2 fruit fly cellular contexts compared by ENCODE assay signal in the genomic region with DNA sequence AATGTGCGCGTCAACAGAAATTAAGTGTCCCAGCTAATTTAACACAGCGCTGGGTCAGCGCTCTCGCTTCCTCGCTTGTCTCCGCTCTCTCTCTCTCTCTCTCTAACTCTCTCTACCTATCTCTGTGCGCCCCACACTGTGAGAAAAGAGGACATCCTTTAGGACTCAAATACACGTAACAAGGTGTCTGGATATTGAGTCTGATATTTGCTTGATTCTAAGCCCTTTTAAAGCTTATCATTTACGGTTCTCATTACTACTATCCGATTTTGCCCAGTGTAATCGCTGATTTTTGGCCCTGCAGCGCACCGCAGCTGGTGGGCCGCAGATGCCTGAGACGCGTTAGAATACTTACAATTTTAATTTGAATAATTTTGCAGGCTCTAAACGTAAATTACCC.
TF ChIP-seq lines count a peak whose summit lies in the region.

No protein-coding gene starts in this region.

TF ChIP-seq in whole organism, embryonic, 481 proteins besides CTCF, POLR2A, EP300 and RAD21 (continued from another document and continues in another):
- TF ChIP-seq Oli (tag; optimal IDR thresholded peaks at IDR 0.05; lab: Kevin White, UChicago) (peak; percentile 14), az2 (GFP tag; optimal IDR thresholded peaks at IDR 0.05; lab: Kevin White, UChicago) (no peak), tna (GFP tag; IDR thresholded peaks at IDR 0.05; lab: Robert Waterston, UW; ENCODE audit: partially characterized antibody) (no peak), sim (GFP tag; IDR thresholded peaks at IDR 0.05; lab: Robert Waterston, UW) (no peak), CG3065 (GFP tag; optimal IDR thresholded peaks at IDR 0.05; lab: Kevin White, UChicago) (no peak), Ets97D (GFP tag; optimal IDR thresholded peaks at IDR 0.05; lab: Kevin White, UChicago) (no peak), CG15479 (GFP tag; optimal IDR thresholded peaks at IDR 0.05; lab: Kevin White, UChicago) (no peak), MTF-1 (GFP tag; optimal IDR thresholded peaks at IDR 0.05; lab: Kevin White, UChicago; ENCODE audit: borderline replicate concordance) (no peak), CG12071 (GFP tag; optimal IDR thresholded peaks at IDR 0.05; lab: Kevin White, UChicago) (no peak), Abd-B (GFP tag; optimal IDR thresholded peaks at IDR 0.05; lab: Kevin White, UChicago) (peak; percentile 2), ap (GFP tag; IDR thresholded peaks at IDR 0.05; lab: Robert Waterston, UW) (0 out of 2 replicates have a peak, but pooled peaks have one; percentile 36), fru (optimal IDR thresholded peaks at IDR 0.05; lab: Kevin White, UChicago) (no peak), ci (GFP tag; IDR thresholded peaks at IDR 0.05; lab: Robert Waterston, UW) (0 out of 3 replicates have a peak, but pooled peaks have one; percentile 55), CG31224 (GFP tag; IDR thresholded peaks at IDR 0.05; lab: Robert Waterston, UW) (no peak), dmrt11E (tag; optimal IDR thresholded peaks at IDR 0.05; lab: Kevin White, UChicago) (peak; percentile 4), Fer3 (tag; optimal IDR thresholded peaks at IDR 0.05; lab: Kevin White, UChicago) (peak; percentile 37), H15 (GFP tag; IDR thresholded peaks at IDR 0.05; lab: Robert Waterston, UW) (no peak), CG34422 (GFP tag; IDR thresholded peaks at IDR 0.05; lab: Robert Waterston, UW) (no peak), sd (tag; optimal IDR thresholded peaks at IDR 0.05; lab: Kevin White, UChicago) (no peak), CG4854 (GFP tag; optimal IDR thresholded peaks at IDR 0.05; lab: Kevin White, UChicago) (no peak), Taf1 (GFP tag; IDR thresholded peaks at IDR 0.05; lab: Robert Waterston, UW) (no peak), CG4328 (GFP tag; optimal IDR thresholded peaks at IDR 0.05; lab: Kevin White, UChicago) (no peak), tup (GFP tag; optimal IDR thresholded peaks at IDR 0.05; lab: Kevin White, UChicago) (no peak), CG17361 (GFP tag; IDR thresholded peaks at IDR 0.05; lab: Robert Waterston, UW) (no peak), fd96Cb (tag; optimal IDR thresholded peaks at IDR 0.05; lab: Kevin White, UChicago) (peak; percentile 12), CG10209 (GFP tag; optimal IDR thresholded peaks at IDR 0.05; lab: Kevin White, UChicago) (peak; percentile 12), da (GFP tag; optimal IDR thresholded peaks at IDR 0.05; lab: Kevin White, UChicago) (no peak), cg (GFP tag; optimal IDR thresholded peaks at IDR 0.05; lab: Kevin White, UChicago) (no peak), gce (GFP tag; IDR thresholded peaks at IDR 0.05; lab: Robert Waterston, UW) (0 out of 3 replicates have a peak, but pooled peaks have one; percentile 8), CG4707 (GFP tag; optimal IDR thresholded peaks at IDR 0.05; lab: Kevin White, UChicago) (no peak), CG18764 (GFP tag; optimal IDR thresholded peaks at IDR 0.05; lab: Kevin White, UChicago) (no peak), tx (GFP tag; optimal IDR thresholded peaks at IDR 0.05; lab: Kevin White, UChicago) (peak; percentile 2), CG12659 (GFP tag; optimal IDR thresholded peaks at IDR 0.05; lab: Kevin White, UChicago) (peak; percentile 36), CG15269 (tag; optimal IDR thresholded peaks at IDR 0.05; lab: Kevin White, UChicago) (peak; percentile 50), CG12942 (GFP tag; optimal IDR thresholded peaks at IDR 0.05; lab: Kevin White, UChicago) (no peak), klu (GFP tag; IDR thresholded peaks at IDR 0.05; lab: Robert Waterston, UW) (no peak), CG2875 (GFP tag; optimal IDR thresholded peaks at IDR 0.05; lab: Kevin White, UChicago) (no peak), CG11398 (GFP tag; optimal IDR thresholded peaks at IDR 0.05; lab: Kevin White, UChicago) (no peak), chinmo (GFP tag; IDR thresholded peaks at IDR 0.05; lab: Robert Waterston, UW; ENCODE audit: partially characterized antibody) (no peak), Usf (GFP tag; optimal IDR thresholded peaks at IDR 0.05; lab: Kevin White, UChicago) (no peak), gro (GFP tag; optimal IDR thresholded peaks at IDR 0.05; lab: Kevin White, UChicago) (peak; percentile 47), CG13287 (GFP tag; IDR thresholded peaks at IDR 0.05; lab: Robert Waterston, UW; ENCODE audit: partially characterized antibody) (no peak), HLH4C (GFP tag; IDR thresholded peaks at IDR 0.05; lab: Robert Waterston, UW; ENCODE audit: partially characterized antibody) (no peak), HLH54F (GFP tag; optimal IDR thresholded peaks at IDR 0.05; lab: Kevin White, UChicago) (peak; percentile 35), bbx (GFP tag; IDR thresholded peaks at IDR 0.05; lab: Robert Waterston, UW; ENCODE audit: partially characterized antibody) (no peak), tgo (GFP tag; IDR thresholded peaks at IDR 0.05; lab: Robert Waterston, UW) (peak; percentile 15; the same call in 1 of the 3 replicates), CG7357 (GFP tag; IDR thresholded peaks at IDR 0.05; lab: Robert Waterston, UW) (no peak), chif (GFP tag; optimal IDR thresholded peaks at IDR 0.05; lab: Kevin White, UChicago) (no peak), Opbp (GFP tag; IDR thresholded peaks at IDR 0.05; lab: Robert Waterston, UW; ENCODE audit: partially characterized antibody) (no peak), CG34224 (GFP tag; IDR thresholded peaks at IDR 0.05; lab: Robert Waterston, UW; ENCODE audit: partially characterized antibody) (no peak), CG6813 (GFP tag; optimal IDR thresholded peaks at IDR 0.05; lab: Kevin White, UChicago) (peak; percentile 5), repo (GFP tag; optimal IDR thresholded peaks at IDR 0.05; lab: Kevin White, UChicago) (no peak), grau (tag; optimal IDR thresholded peaks at IDR 0.05; lab: Kevin White, UChicago) (peak; percentile 51), CG1647 (GFP tag; optimal IDR thresholded peaks at IDR 0.05; lab: Kevin White, UChicago) (peak; percentile 3), CG14014 (GFP tag; IDR thresholded peaks at IDR 0.05; lab: Robert Waterston, UW) (peak; percentile 73), Doc3 (GFP tag; IDR thresholded peaks at IDR 0.05; lab: Robert Waterston, UW; ENCODE audit: partially characterized antibody) (no peak), CG16813 (GFP tag; IDR thresholded peaks at IDR 0.05; lab: Robert Waterston, UW; ENCODE audit: partially characterized antibody) (no peak), CG7786 (GFP tag; optimal IDR thresholded peaks at IDR 0.05; lab: Kevin White, UChicago) (peak; percentile 41), CG7839 (tag; optimal IDR thresholded peaks at IDR 0.05; lab: Kevin White, UChicago) (peak; percentile 47), CG14860 (GFP tag; IDR thresholded peaks at IDR 0.05; lab: Robert Waterston, UW; ENCODE audit: partially characterized antibody) (no peak), CG3847 (GFP tag; IDR thresholded peaks at IDR 0.05; lab: Robert Waterston, UW) (peak; percentile 47), Ssrp (tag; optimal IDR thresholded peaks at IDR 0.05; lab: Kevin White, UChicago) (no peak), CG9437 (GFP tag; optimal IDR thresholded peaks at IDR 0.05; lab: Kevin White, UChicago) (no peak)

TF ChIP-seq in whole organism, prepupa, 60 proteins besides CTCF, POLR2A, EP300 and RAD21 (continued from another document):
- no peak for TF ChIP-seq CG3032 (tag; optimal IDR thresholded peaks at IDR 0.05; lab: Kevin White, UChicago)
- no peak for TF ChIP-seq CG9139 (GFP tag; optimal IDR thresholded peaks at IDR 0.05; lab: Kevin White, UChicago)
- no peak for TF ChIP-seq Gug (GFP tag; IDR thresholded peaks at IDR 0.05; lab: Robert Waterston, UW)
- no peak for TF ChIP-seq esn (GFP tag; optimal IDR thresholded peaks at IDR 0.05; lab: Kevin White, UChicago)
- TF ChIP-seq CG6792 (GFP tag; optimal IDR thresholded peaks at IDR 0.05; lab: Kevin White, UChicago), result no peak
- no peak for TF ChIP-seq CG6854 (GFP tag; optimal IDR thresholded peaks at IDR 0.05; lab: Kevin White, UChicago)
- TF ChIP-seq CG10631 (GFP tag; optimal IDR thresholded peaks at IDR 0.05; lab: Kevin White, UChicago), result no peak
- no peak for TF ChIP-seq vri (GFP tag; optimal IDR thresholded peaks at IDR 0.05; lab: Kevin White, UChicago)
- TF ChIP-seq CG34406 (GFP tag; optimal IDR thresholded peaks at IDR 0.05; lab: Kevin White, UChicago), result no peak
- no peak for TF ChIP-seq Met (GFP tag; optimal IDR thresholded peaks at IDR 0.05; lab: Kevin White, UChicago)
- TF ChIP-seq fkh (GFP tag; optimal IDR thresholded peaks at IDR 0.05; lab: Kevin White, UChicago), result no peak
- TF ChIP-seq OdsH (GFP tag; optimal IDR thresholded peaks at IDR 0.05; lab: Kevin White, UChicago), result peak; percentile 26
- no peak for TF ChIP-seq CG11902 (GFP tag; optimal IDR thresholded peaks at IDR 0.05; lab: Kevin White, UChicago)
- no peak for TF ChIP-seq CG1621 (tag; optimal IDR thresholded peaks at IDR 0.05; lab: Kevin White, UChicago)
- no peak for TF ChIP-seq achi (GFP tag; optimal IDR thresholded peaks at IDR 0.05; lab: Kevin White, UChicago)
- no peak for TF ChIP-seq CG6808 (GFP tag; optimal IDR thresholded peaks at IDR 0.05; lab: Kevin White, UChicago)
- no peak for TF ChIP-seq acj6 (GFP tag; optimal IDR thresholded peaks at IDR 0.05; lab: Kevin White, UChicago)
- TF ChIP-seq lz (GFP tag; optimal IDR thresholded peaks at IDR 0.05; lab: Kevin White, UChicago), result no peak
- TF ChIP-seq Eip75B (GFP tag; optimal IDR thresholded peaks at IDR 0.05; lab: Kevin White, UChicago), result no peak
- no peak for TF ChIP-seq Eip93F (GFP tag; optimal IDR thresholded peaks at IDR 0.05; lab: Kevin White, UChicago)
- TF ChIP-seq CG3919 (GFP tag; optimal IDR thresholded peaks at IDR 0.05; lab: Kevin White, UChicago), result peak; percentile 13
- no peak for TF ChIP-seq svp (GFP tag; lab: Kevin White, UChicago)
- no peak for TF ChIP-seq Sox102F (GFP tag; optimal IDR thresholded peaks at IDR 0.05; lab: Kevin White, UChicago)
- no peak for TF ChIP-seq cyc (GFP tag; optimal IDR thresholded peaks at IDR 0.05; lab: Kevin White, UChicago)
- no peak for TF ChIP-seq fd85E (GFP tag; optimal IDR thresholded peaks at IDR 0.05; lab: Kevin White, UChicago)
- no peak for TF ChIP-seq CG8632 (GFP tag; optimal IDR thresholded peaks at IDR 0.05; lab: Kevin White, UChicago)
- TF ChIP-seq Hr38 (GFP tag; optimal IDR thresholded peaks at IDR 0.05; lab: Kevin White, UChicago), result no peak
- peak; percentile 10 for TF ChIP-seq CG32006 (GFP tag; optimal IDR thresholded peaks at IDR 0.05; lab: Kevin White, UChicago)
- no peak for TF ChIP-seq CG8319 (GFP tag; optimal IDR thresholded peaks at IDR 0.05; lab: Kevin White, UChicago)
- TF ChIP-seq Hr4 (GFP tag; optimal IDR thresholded peaks at IDR 0.05; lab: Kevin White, UChicago), result peak; percentile 1
- TF ChIP-seq CG6163 (GFP tag; IDR thresholded peaks at IDR 0.05; lab: Robert Waterston, UW), result no peak
- no peak for TF ChIP-seq fd59A (GFP tag; optimal IDR thresholded peaks at IDR 0.05; lab: Kevin White, UChicago)
- no peak for TF ChIP-seq CG31627 (GFP tag; optimal IDR thresholded peaks at IDR 0.05; lab: Kevin White, UChicago)
- peak; percentile 1 for TF ChIP-seq Sox14 (GFP tag; optimal IDR thresholded peaks at IDR 0.05; lab: Kevin White, UChicago)
- peak; percentile 3 for TF ChIP-seq pdm3 (GFP tag; optimal IDR thresholded peaks at IDR 0.05; lab: Kevin White, UChicago)
- no peak for TF ChIP-seq net (GFP tag; optimal IDR thresholded peaks at IDR 0.05; lab: Kevin White, UChicago)
- no peak for TF ChIP-seq eg (GFP tag; IDR thresholded peaks at IDR 0.05; lab: Robert Waterston, UW)
- no peak for TF ChIP-seq Ets21C (GFP tag; optimal IDR thresholded peaks at IDR 0.05; lab: Kevin White, UChicago)
